Worm (Caenorhabditis elegans) whole organism, midembryonic: ENCODE data around the gene Y62E10A.19.

ENCODE experiments used
- T22C8.4 ChIP-seq: fragments of 200-800 bp; sonication (Bioruptor generic); IDR thresholded peaks from 2 replicates; pipeline ENCODE4 v1.3.6; 2022; ENCODE audit warnings: missing genetic modification characterization, missing compliant biosample characterization
- cog-1 ChIP-seq: sonication (generic microtip); optimal IDR thresholded peaks from 2 replicates; lab custom pipeline; 2016; ENCODE audit warnings: missing genetic modification characterization, missing compliant biosample characterization
- tab-1 ChIP-seq: fragments of 200-800 bp; sonication (Bioruptor generic); IDR thresholded peaks from 2 replicates; pipeline ENCODE4 v1.3.6; 2022; ENCODE audit warnings: missing genetic modification characterization, missing compliant biosample characterization
- ztf-23 ChIP-seq: fragments of 200-800 bp; sonication (Bioruptor generic); IDR thresholded peaks from 2 replicates; pipeline ENCODE4 v1.3.6; 2022; ENCODE audit warnings: missing genetic modification reagents, missing genetic modification characterization, missing compliant biosample characterization
- ztf-29 ChIP-seq: fragments of 200-800 bp; sonication (Bioruptor generic); IDR thresholded peaks from 2 replicates; pipeline ENCODE4 v1.3.6; 2022; ENCODE audit warnings: missing genetic modification reagents, missing genetic modification characterization, missing compliant biosample characterization

DNA sequence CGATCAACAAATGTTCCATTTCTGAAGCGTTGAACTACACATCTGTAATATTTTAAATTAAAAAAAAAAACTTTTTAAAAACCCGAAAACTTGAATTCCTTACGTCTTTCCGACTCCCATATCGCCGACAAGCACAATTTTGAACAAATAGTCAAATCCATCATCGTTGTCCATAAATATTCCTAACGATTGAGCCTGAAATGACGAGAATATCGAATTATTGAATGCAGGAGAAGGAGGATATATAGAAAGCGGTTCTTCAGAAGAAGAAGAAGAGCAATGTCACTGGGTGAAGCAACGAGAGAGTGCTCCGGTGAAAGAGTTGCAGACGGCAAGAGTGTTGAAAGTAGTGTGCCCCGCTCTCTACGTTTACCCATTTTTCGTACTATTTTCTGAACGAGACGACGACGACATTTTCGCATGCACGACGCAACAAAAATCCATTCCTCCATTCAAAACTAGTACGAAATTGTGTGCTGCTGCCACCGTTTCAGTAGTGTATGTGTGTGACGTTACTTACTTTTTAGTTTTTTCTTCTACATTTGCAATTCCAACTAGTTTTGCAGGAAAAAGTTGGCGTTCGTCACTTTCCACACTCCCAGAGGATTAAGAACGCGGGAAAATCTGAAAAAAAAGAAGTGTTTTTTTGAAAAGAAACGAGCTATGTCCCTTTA, 24.2 kb downstream of the Y62E10A.19 start, which contains the start of gene rab-19:
- no peak for TF ChIP-seq ztf-23 (GFP tag; lab: Robert Waterston, UW)
- TF ChIP-seq T22C8.4: no peak
- no peak for TF ChIP-seq cog-1 (tag; lab: Kevin White, UChicago)
- no peak for TF ChIP-seq tab-1 (GFP tag; lab: Robert Waterston, UW)
- TF ChIP-seq ztf-29 (GFP tag; lab: Robert Waterston, UW): no peak
